Worm (Caenorhabditis elegans): ENCODE measurements around the gene H03E18.2.
A peak's percentile ranks its signal among the peaks of the same experiment; 100 is the strongest.

H03E18.2 gene

DNA sequence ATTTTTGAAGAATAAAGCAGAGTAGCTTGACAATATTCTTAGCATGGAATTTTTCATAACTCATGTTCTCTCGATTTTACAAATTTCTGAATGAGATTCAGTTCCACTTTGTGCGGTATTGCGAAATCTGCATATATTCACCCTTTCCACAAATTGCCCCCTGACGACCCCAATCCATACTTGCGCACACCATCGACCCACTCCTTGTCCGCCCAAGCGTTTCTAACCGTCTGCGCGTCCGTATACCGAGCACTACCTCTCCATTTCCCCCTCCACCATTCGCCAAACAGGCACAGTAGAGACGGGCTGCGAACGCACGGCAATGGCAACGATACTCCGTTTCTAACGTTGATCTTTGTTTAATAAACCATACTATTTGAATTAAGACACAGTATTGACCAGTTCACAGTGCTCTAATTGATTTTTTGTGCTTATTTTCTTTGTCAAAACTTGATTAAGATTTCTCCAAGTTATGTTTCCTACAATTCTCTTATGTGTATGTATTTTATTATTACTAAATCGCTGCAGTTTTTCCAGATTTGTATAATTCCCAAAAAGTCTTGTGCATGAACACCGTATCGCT, 36.4 kb upstream of the H03E18.2 start, which contains the start of gene utx-1 (continued):
- TF ChIP-seq nhr-6 (tag; optimal IDR thresholded peaks at IDR 0.05) (peak; percentile 18), mxl-3 (GFP tag; optimal IDR thresholded peaks at IDR 0.05) (peak; percentile 2), tra-1 (GFP tag; IDR thresholded peaks at IDR 0.05) (no peak), ceh-20 (GFP tag; IDR thresholded peaks at IDR 0.05) (no peak), ceh-44 (GFP tag; IDR thresholded peaks at IDR 0.05) (no peak), egl-43 (GFP tag; IDR thresholded peaks at IDR 0.05) (0 out of 2 replicates have a peak, but pooled peaks have one; percentile 8), D1046.2 (GFP tag; IDR thresholded peaks at IDR 0.05) (no peak), T26A8.4 (GFP tag; IDR thresholded peaks at IDR 0.05) (no peak), vab-7 (GFP tag; IDR thresholded peaks at IDR 0.05) (no peak), ceh-82 (tag; optimal IDR thresholded peaks at IDR 0.05) (no peak), ztf-7 (tag; optimal IDR thresholded peaks at IDR 0.05) (no peak), spr-1 (tag; optimal IDR thresholded peaks at IDR 0.05) (no peak), aly-2 (tag; optimal IDR thresholded peaks at IDR 0.05) (no peak), Y105C5A.15 (GFP tag; IDR thresholded peaks at IDR 0.05) (no peak), T20F7.1 (GFP tag; optimal IDR thresholded peaks at IDR 0.05) (peak; percentile 72), ceh-28 (tag; optimal IDR thresholded peaks at IDR 0.05) (no peak), attf-4 (tag; optimal IDR thresholded peaks at IDR 0.05) (no peak), aha-1 (tag) (peak; percentile 77), nhr-48 (tag; optimal IDR thresholded peaks at IDR 0.05) (no peak), mdt-29 (GFP tag; IDR thresholded peaks at IDR 0.05) (no peak), zag-1 (tag; optimal IDR thresholded peaks at IDR 0.05) (no peak), F10B5.3 (tag; optimal IDR thresholded peaks at IDR 0.05) (no peak), lin-1 (GFP tag; IDR thresholded peaks at IDR 0.05) (no peak), madf-5 (GFP tag; IDR thresholded peaks at IDR 0.05) (no peak), egl-27 (tag; optimal IDR thresholded peaks at IDR 0.05) (no peak), arid-1 (GFP tag; conservative IDR thresholded peaks at IDR 0.05) (no peak), unc-130 (GFP tag; optimal IDR thresholded peaks at IDR 0.05) (no peak), hlh-30 (tag; optimal IDR thresholded peaks at IDR 0.05; ENCODE audit: insufficient read depth) (peak; percentile 30)

DNA sequence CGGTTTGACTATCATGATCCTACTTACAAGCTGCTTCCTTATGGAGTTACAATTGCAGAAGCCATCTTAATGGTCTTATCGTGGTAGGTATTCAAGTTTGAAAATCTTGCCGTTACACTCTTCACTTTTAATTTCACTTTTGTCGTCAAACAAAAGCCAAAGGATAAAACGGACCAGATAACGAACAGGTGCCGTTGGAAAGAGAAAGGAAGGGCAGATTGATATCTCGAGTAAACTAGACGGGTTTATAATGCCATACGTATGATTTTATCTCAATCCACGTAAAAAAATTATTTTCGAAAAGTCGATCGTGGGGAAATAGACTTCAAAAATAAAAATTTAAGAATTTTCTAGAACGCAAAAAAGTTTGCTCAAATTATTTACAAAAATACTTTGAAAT, 33.7 kb upstream of the H03E18.2 start:
- TF ChIP-seq unc-62 (GFP tag; optimal IDR thresholded peaks at IDR 0.05 in 1 of 2): peak in 1 of 2 experiments; percentile 87
- no peak for TF ChIP-seq unc-62 (tag; optimal IDR thresholded peaks at IDR 0.05)
- no peak for TF ChIP-seq mes-2 (tag; optimal IDR thresholded peaks at IDR 0.05; ENCODE audit: poor library complexity, severe bottlenecking)
- TF ChIP-seq ama-1 (optimal IDR thresholded peaks at IDR 0.05): no peak
- TF ChIP-seq ces-1 (GFP tag; optimal IDR thresholded peaks at IDR 0.05): no peak

DNA sequence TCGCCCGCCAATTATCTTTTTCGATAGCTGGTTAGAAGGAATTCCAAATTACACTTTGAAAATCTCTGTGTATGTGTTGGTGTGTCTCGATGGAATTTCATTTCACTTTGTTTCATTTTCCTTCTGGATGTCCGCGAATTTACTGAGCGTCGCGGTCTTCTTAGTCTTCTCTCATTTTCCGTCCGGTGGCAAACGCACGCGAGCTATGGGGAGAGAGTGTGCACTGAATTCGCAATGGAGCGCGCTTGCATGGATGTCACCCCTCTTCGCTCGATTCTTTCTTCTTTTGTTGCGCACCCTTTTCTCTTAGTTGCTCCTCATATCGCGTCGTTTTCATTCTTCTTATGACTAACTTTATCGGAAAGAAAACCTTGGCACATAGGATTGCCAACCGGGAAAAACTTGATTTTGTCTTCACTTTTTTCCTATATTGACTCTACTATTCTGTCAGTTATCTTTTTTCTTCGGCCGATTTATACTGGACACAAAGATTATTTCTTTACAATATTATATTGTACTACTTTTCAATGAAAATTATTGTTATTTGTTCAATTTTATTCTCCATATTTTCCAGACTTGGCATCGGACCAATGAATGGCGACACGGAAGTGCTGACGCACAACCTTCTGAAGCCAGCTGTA, 31.5 kb upstream of the H03E18.2 start, which contains the start of gene dhhc-14:
dhhc-14 (plus strand) TSS at position 591 of the 641 bp plus-strand sequence.
- TF ChIP-seq duxl-1 (tag; optimal IDR thresholded peaks at IDR 0.05; ENCODE audit: poor library complexity): no peak
- TF ChIP-seq nhr-111 (GFP tag; optimal IDR thresholded peaks at IDR 0.05): no peak
- no peak for TF ChIP-seq saeg-2 (GFP tag; IDR thresholded peaks at IDR 0.05)
- TF ChIP-seq nhr-41 (GFP tag; IDR thresholded peaks at IDR 0.05): no peak
- TF ChIP-seq hif-1 (tag; optimal IDR thresholded peaks at IDR 0.05): peak in 1 of 2 experiments; percentile 76
- TF ChIP-seq F10B5.3 (tag; optimal IDR thresholded peaks at IDR 0.05): no peak
- TF ChIP-seq ztf-7 (tag; optimal IDR thresholded peaks at IDR 0.05): no peak
- TF ChIP-seq mxl-3 (GFP tag; optimal IDR thresholded peaks at IDR 0.05): no peak
- no peak for TF ChIP-seq nhr-237 (tag; optimal IDR thresholded peaks at IDR 0.05)
- no peak for TF ChIP-seq pqm-1 (tag; optimal IDR thresholded peaks at IDR 0.05)
- no peak for TF ChIP-seq dpl-1 (GFP tag; optimal IDR thresholded peaks at IDR 0.05)
- TF ChIP-seq nhr-42 (GFP tag; IDR thresholded peaks at IDR 0.05): no peak
- TF ChIP-seq fkh-10 (GFP tag; optimal IDR thresholded peaks at IDR 0.05): peak; percentile 1
- no peak for TF ChIP-seq ztf-11 (tag; optimal IDR thresholded peaks at IDR 0.05)
- no peak for TF ChIP-seq pha-4 (GFP tag; IDR thresholded peaks at IDR 0.05)
- no peak for TF ChIP-seq pha-4 (tag; optimal IDR thresholded peaks at IDR 0.05)
- TF ChIP-seq tag-97 (GFP tag; IDR thresholded peaks at IDR 0.05): no peak
- TF ChIP-seq mdt-29 (GFP tag; IDR thresholded peaks at IDR 0.05): no peak
- TF ChIP-seq ZK337.2 (GFP tag; IDR thresholded peaks at IDR 0.05): no peak
- TF ChIP-seq aha-1 (tag): peak; percentile 98
- TF ChIP-seq unc-130 (GFP tag; optimal IDR thresholded peaks at IDR 0.05): no peak
- TF ChIP-seq F37D6.2 (tag; optimal IDR thresholded peaks at IDR 0.05): peak; percentile 5
- TF ChIP-seq ceh-62 (tag; optimal IDR thresholded peaks at IDR 0.05): no peak
